Worm (Caenorhabditis elegans) whole organism, late embryonic: Measurements from ENCODE around the gene btb-17.
A peak's percentile ranks its signal among the peaks of the same experiment; 100 is the strongest.

Experiments used
- C08G9.2 ChIP-seq: sonication (generic microtip); optimal IDR thresholded peaks from 2 replicates; lab custom pipeline; 2016; ENCODE audit warnings: mild to moderate bottlenecking, missing genetic modification characterization, moderate library complexity, missing compliant biosample characterization
- K02D7.2 ChIP-seq: sonication (generic microtip); optimal IDR thresholded peaks from 2 replicates; lab custom pipeline; 2017; ENCODE audit warnings: mild to moderate bottlenecking, missing genetic modification characterization, missing compliant biosample characterization
- T23F11.4 ChIP-seq: fragments of 200-800 bp; sonication (Bioruptor generic); optimal IDR thresholded peaks from 2 replicates; lab custom pipeline; 2018; ENCODE audit warnings: mild to moderate bottlenecking, missing genetic modification characterization, missing compliant biosample characterization
- Y22D7AL.16 ChIP-seq: sonication (generic microtip); optimal IDR thresholded peaks from 2 replicates; lab custom pipeline; 2016; ENCODE audit warnings: missing genetic modification characterization, missing compliant biosample characterization
- ama-1 ChIP-seq: fragments of 150-350 bp; optimal IDR thresholded peaks from 2 replicates; lab custom pipeline; 2014
- ceh-14 ChIP-seq: sonication (generic microtip); optimal IDR thresholded peaks from 2 replicates; lab custom pipeline; 2016; ENCODE audit warnings: missing genotype, missing genetic modification characterization, missing compliant biosample characterization
- ceh-18 ChIP-seq: sonication (generic microtip); optimal IDR thresholded peaks from 2 replicates; lab custom pipeline; 2016; ENCODE audit warnings: missing genetic modification characterization, missing compliant biosample characterization
- ceh-31 ChIP-seq: sonication (generic microtip); optimal IDR thresholded peaks from 2 replicates; lab custom pipeline; 2016; ENCODE audit warnings: missing genetic modification characterization, missing compliant biosample characterization
- ceh-45 ChIP-seq: fragments of 200-800 bp; sonication (Bioruptor generic); IDR thresholded peaks from 2 replicates; pipeline ENCODE4 v1.3.6; 2022; ENCODE audit warnings: missing genetic modification reagents, missing genetic modification characterization, missing compliant biosample characterization
- ceh-48 ChIP-seq: sonication (generic microtip); optimal IDR thresholded peaks from 2 replicates; lab custom pipeline; 2016; ENCODE audit warnings: missing genetic modification characterization, inconsistent platforms, missing compliant biosample characterization
- dmd-4 ChIP-seq: sonication (generic microtip); optimal IDR thresholded peaks from 2 replicates; lab custom pipeline; 2016; ENCODE audit warnings: borderline replicate concordance, missing genetic modification characterization, missing compliant biosample characterization
- dve-1 ChIP-seq: sonication (generic microtip); optimal IDR thresholded peaks from 2 replicates; lab custom pipeline; 2017; ENCODE audit warnings: antibody characterized with exemption, mild to moderate bottlenecking, missing genetic modification characterization, missing compliant biosample characterization
- elt-2 ChIP-seq: sonication (generic microtip); optimal IDR thresholded peaks from 2 replicates; lab custom pipeline; 2016; ENCODE audit warnings: missing genetic modification reagents, missing genetic modification characterization, missing compliant biosample characterization
- fkh-6 ChIP-seq: sonication (generic microtip); optimal IDR thresholded peaks from 2 replicates; lab custom pipeline; 2016; ENCODE audit warnings: missing genetic modification characterization, missing compliant biosample characterization
- gmeb-2 ChIP-seq: sonication (generic microtip); optimal IDR thresholded peaks from 2 replicates; lab custom pipeline; 2016; ENCODE audit warnings: missing genetic modification characterization, inconsistent platforms, missing compliant biosample characterization
- hlh-30 ChIP-seq: sonication (generic microtip); optimal IDR thresholded peaks from 2 replicates; lab custom pipeline; 2017; ENCODE audit warnings: antibody characterized with exemption, missing genetic modification characterization, missing compliant biosample characterization; ENCODE audit not compliant: insufficient read depth
- hlh-6 ChIP-seq: sonication (generic microtip); optimal IDR thresholded peaks from 2 replicates; lab custom pipeline; 2016; ENCODE audit warnings: missing genotype, missing genetic modification characterization, missing compliant biosample characterization
- hlh-8 ChIP-seq: sonication (generic microtip); optimal IDR thresholded peaks from 2 replicates; lab custom pipeline; 2016; ENCODE audit warnings: missing genotype, missing genetic modification characterization, missing compliant biosample characterization
- madf-2 ChIP-seq: sonication (generic microtip); optimal IDR thresholded peaks from 2 replicates; lab custom pipeline; 2017; ENCODE audit warnings: missing genetic modification characterization, missing compliant biosample characterization
- nhr-232 ChIP-seq: sonication (generic microtip); optimal IDR thresholded peaks from 2 replicates; lab custom pipeline; 2016; ENCODE audit warnings: missing genetic modification characterization, missing compliant biosample characterization
- pqm-1 ChIP-seq: sonication (generic microtip); optimal IDR thresholded peaks from 2 replicates; lab custom pipeline; 2016; ENCODE audit warnings: missing genetic modification characterization, missing compliant biosample characterization
- pros-1 ChIP-seq: fragments of 150-350 bp; optimal IDR thresholded peaks from 2 replicates; lab custom pipeline; 2014; ENCODE audit warnings: missing biosample characterization, missing genetic modification reagents, missing genetic modification characterization
- rnt-1 ChIP-seq: sonication (generic microtip); optimal IDR thresholded peaks from 2 replicates; lab custom pipeline; 2016; ENCODE audit warnings: missing genetic modification characterization, missing compliant biosample characterization
- tbx-7 ChIP-seq: sonication (generic microtip); optimal IDR thresholded peaks from 2 replicates; lab custom pipeline; 2016; ENCODE audit warnings: missing genotype, missing genetic modification characterization, missing compliant biosample characterization
- unc-42 ChIP-seq: sonication (generic microtip); optimal IDR thresholded peaks from 2 replicates; lab custom pipeline; 2016; ENCODE audit warnings: missing genotype, missing genetic modification characterization, missing compliant biosample characterization
- unc-55 ChIP-seq: sonication (generic microtip); optimal IDR thresholded peaks from 2 replicates; lab custom pipeline; 2017; ENCODE audit warnings: missing biosample characterization, missing genetic modification reagents, missing genetic modification characterization
- unc-86 ChIP-seq: sonication (generic microtip); optimal IDR thresholded peaks from 2 replicates; lab custom pipeline; 2016; ENCODE audit warnings: missing genetic modification characterization, missing compliant biosample characterization

btb-17 gene

DNA sequence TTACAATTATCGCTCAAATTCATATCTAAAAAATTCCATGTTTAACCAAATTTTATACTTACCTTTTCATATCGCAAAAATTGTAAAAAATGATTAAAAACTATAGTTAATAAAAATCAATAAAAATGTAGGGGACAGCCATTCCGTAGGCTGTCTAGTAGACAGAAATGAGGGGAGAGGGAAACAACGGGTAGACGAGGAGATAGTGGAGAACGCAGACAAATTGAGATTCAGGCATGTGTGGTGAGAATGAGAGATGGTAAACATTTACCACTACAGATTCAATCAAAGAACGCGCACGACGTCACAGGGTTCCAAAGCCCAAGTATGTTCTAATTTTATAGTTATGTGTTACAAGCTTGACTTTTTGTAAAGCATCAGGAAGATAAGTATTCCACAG, 8.4 kb downstream of the btb-17 start:
- TF ChIP-seq ceh-48 (tag; lab: Kevin White, UChicago) = peak; percentile 45
- no peak for TF ChIP-seq fkh-6 (tag; lab: Kevin White, UChicago)
- TF ChIP-seq ceh-45 (GFP tag; lab: Robert Waterston, UW) = no peak
- no peak for TF ChIP-seq T23F11.4 (GFP tag; lab: Kevin White, UChicago)
- TF ChIP-seq ceh-31 (tag; lab: Kevin White, UChicago) = no peak
- no peak for TF ChIP-seq ceh-14
- peak; percentile 21 for TF ChIP-seq unc-55 (GFP tag; lab: Kevin White, UChicago)
- peak; percentile 4 for TF ChIP-seq ama-1 (lab: Kevin White, UChicago)

DNA sequence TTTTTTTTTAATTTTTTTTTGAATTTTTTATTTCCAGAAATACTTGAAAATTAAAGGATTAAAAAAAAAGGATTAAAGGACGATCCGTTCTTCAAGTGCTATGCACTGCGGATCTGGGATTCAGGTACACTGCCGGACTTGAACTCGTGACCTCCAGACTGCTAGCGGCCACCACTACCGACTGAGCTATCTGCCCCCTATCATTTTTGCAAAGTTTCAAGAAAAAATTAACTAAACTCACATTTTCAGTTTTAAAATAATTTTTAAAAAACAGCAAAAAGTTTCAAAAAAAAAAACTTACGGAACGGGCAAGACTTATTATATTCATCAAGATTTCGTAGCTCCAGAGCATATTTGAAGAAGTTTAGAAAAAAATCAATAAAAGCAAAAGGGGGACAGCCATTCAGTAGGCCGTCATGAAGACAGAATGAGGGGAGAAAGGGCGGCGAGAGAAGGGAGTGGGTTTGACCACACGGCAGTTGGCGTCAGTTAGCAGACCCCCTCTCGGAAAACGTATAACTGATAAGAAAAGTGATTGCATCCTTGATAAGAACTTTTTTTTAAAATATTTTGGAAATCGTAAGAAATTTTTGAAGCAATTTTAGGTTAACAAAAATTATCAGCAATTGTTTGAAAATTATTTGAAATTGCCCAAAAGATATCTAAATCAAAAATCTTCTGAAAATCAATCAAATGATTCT, 15.9 kb downstream of the btb-17 start:
- peak; percentile 73 for TF ChIP-seq ceh-48 (tag; lab: Kevin White, UChicago)
- TF ChIP-seq rnt-1 (tag; lab: Kevin White, UChicago) = peak; percentile 12
- peak; percentile 68 for TF ChIP-seq elt-2 (tag; lab: Kevin White, UChicago)
- TF ChIP-seq ceh-18 (tag; lab: Kevin White, UChicago) = no peak

DNA sequence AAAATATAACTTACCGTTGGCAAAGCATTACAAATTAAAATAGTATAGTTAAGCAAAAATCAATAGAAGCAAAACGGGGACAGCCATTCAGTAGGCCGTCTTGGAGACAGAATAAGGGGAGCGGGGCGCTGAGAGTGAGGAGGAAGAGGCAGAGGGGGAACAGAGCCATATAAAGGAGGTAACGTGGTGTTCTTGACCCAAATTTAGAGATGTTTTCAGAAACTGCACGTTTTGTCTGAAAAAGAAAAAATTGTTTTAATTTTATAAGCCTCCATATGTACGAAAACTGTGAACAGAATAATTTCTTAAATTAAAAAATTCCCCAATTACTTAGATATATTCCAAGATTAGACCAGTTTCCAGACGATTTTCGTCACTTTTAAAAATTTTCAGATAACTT, 18.2 kb downstream of the btb-17 start, which contains the start of gene F39E9.6:
TSS of gene F39E9.6 (minus strand) at position 101 of the 400 bp plus-strand sequence.
- no peak for TF ChIP-seq Y22D7AL.16 (tag; lab: Kevin White, UChicago)
- no peak for TF ChIP-seq hlh-8 (tag; lab: Kevin White, UChicago)
- no peak for TF ChIP-seq nhr-232
- TF ChIP-seq ceh-18 (tag; lab: Kevin White, UChicago) = no peak
- no peak for TF ChIP-seq unc-42
- no peak for TF ChIP-seq C08G9.2 (tag; lab: Kevin White, UChicago)

DNA sequence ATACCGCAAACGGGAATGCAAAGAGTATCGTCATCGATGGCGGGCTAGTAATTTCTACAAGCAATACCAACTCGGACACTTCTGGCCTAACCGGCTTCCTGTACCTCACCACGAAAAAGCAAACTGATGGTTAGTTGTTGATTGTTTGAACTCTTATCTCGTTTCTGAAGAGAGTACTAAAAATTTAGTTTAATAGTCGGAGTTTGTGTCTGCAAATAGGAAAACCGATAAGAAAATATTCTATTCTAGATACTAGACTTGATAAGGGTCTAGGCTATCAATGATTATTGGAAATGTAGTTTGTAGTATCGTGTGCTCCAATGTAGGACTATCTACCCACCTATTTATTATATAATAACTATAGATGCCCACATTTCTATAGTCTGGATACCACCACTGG, 23.6 kb downstream of the btb-17 start:
- no peak for TF ChIP-seq dve-1
- peak; percentile 76 for TF ChIP-seq elt-2 (tag; lab: Kevin White, UChicago)

DNA sequence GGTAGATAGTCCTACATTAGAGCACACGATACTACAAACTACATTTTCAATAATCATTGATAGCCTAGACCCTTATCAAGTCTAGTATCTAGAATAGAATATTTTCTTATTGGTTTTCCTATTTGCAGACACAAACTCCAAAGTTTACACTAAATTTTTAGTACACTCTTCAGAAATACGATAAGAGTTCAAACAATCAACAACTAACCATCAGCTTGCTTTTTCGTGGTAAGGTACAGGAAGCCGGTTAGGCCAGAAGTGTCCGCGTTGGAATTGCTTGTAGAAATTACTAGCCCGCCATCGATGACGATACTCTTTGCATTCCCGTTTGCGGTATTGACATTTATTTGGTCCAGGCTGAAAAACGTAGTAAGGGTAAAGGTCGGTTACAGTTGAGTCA, 27.1 kb downstream of the btb-17 start, which contains the start of gene Y46D2A.1:
TSS of gene Y46D2A.1 (plus strand) at position 301 of the 400 bp plus-strand sequence.
- TF ChIP-seq dve-1 = no peak
- TF ChIP-seq, all 69 proteins: peak for 0

DNA sequence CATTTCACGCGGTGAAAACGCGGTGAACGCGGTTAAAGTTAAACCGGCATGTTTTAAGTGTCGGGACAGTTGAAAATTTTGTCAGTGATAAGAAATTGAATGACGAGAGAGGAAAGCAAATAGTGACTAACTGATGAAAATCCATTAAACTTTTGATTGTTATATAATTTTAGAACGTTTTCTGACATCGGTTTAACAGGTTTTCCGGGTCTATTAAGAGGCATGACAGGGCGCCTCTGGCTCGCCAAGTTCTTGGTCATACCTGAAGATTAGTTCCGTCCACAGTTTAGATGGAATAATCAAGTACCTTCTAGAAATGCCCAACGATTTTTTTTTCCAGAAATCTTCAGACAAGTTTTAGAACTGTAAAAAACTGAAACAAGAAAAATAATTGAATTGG, 28.0 kb downstream of the btb-17 start, which contains the start of gene Y46D2A.2:
TSS of gene Y46D2A.2 (minus strand) at position 101 of the 400 bp plus-strand sequence.
- TF ChIP-seq hlh-8 (tag; lab: Kevin White, UChicago) (no peak), K02D7.2 (tag; lab: Kevin White, UChicago) (no peak), hlh-30 (tag; lab: Kevin White, UChicago) (no peak), pros-1 (tag; lab: Kevin White, UChicago) (no peak), fkh-6 (tag; lab: Kevin White, UChicago) (no peak), gmeb-2 (tag; lab: Kevin White, UChicago) (no peak), madf-2 (tag; lab: Kevin White, UChicago) (no peak), unc-86 (tag; lab: Kevin White, UChicago) (no peak), Y22D7AL.16 (tag; lab: Kevin White, UChicago) (no peak), unc-42 (no peak), rnt-1 (tag; lab: Kevin White, UChicago) (no peak), hlh-6 (no peak), pqm-1 (tag; lab: Kevin White, UChicago) (no peak), dmd-4 (no peak), tbx-7 (tag; lab: Kevin White, UChicago) (no peak)
- TF ChIP-seq, all 69 proteins: peak for 0

DNA sequence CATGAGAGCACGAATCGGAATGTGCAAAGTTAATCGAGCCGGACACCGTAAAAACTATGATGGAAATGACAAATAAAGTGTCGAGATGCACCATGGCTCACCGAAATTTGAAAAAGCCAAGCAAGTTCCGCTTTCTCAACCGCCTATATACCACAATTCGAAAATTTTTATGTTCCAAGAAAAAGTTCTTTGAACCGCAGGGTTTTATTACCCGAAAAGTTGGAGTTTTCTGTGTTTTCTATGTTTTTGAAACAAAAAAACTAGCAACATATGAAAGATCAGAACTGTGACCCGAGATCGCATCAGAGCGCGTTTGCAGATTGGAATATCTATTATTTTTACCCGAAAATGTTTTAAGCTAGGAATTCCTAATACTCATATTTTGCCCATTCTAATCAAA, 31.9 kb downstream of the btb-17 start, which contains the start of gene Y46D2A.3:
TSS of gene Y46D2A.3 (minus strand) at position 101 of the 400 bp plus-strand sequence.
- TF ChIP-seq nhr-232 = no peak
